Worm (Caenorhabditis elegans): ENCODE results near the gene lec-4.

The lec-4 gene

DNA sequence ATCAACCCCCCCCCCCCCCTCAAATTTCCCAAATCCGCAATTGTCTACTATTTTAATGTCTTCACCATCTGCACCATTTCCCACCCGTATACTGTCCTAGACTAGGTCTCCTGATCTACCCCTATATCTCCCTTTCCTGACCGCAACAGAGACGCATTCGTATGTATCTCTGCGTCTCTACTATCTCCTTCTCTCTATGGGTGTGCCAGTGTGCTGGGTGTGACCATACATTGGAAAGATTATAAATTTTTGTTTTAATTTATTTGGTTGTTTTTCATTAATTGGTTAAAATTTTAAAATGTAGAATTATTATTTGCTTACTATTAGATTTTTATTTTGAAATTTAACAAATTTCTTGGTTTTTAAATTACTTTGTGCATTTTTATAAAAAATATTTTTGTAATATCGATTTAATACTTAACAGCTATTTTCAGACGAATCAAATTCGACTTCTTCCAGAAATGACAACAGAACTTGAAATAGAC is 48.9 kb upstream of the lec-4 start, which contains the start of gene amx-1:
amx-1 (plus strand) TSS at position 435 of the 485 bp plus-strand sequence.
- TF ChIP-seq Y5F2A.4 (GFP tag; optimal IDR thresholded peaks at IDR 0.05): no peak
- no peak for TF ChIP-seq nhr-237 (tag; optimal IDR thresholded peaks at IDR 0.05)
- no peak for TF ChIP-seq aly-2 (tag; optimal IDR thresholded peaks at IDR 0.05)
- no peak for TF ChIP-seq lsy-2 (tag; optimal IDR thresholded peaks at IDR 0.05)
- TF ChIP-seq lin-39 (tag; optimal IDR thresholded peaks at IDR 0.05): no peak
- no peak for TF ChIP-seq ceh-20 (GFP tag; IDR thresholded peaks at IDR 0.05)
- TF ChIP-seq nhr-102 (tag; optimal IDR thresholded peaks at IDR 0.05): no peak
- no peak for TF ChIP-seq egl-43 (GFP tag; IDR thresholded peaks at IDR 0.05)
- peak; percentile 18 for TF ChIP-seq hlh-30 (tag; optimal IDR thresholded peaks at IDR 0.05; ENCODE audit: insufficient read depth)
- TF ChIP-seq nhr-77 (tag; optimal IDR thresholded peaks at IDR 0.05): no peak
- no peak for TF ChIP-seq fos-1 (tag; optimal IDR thresholded peaks at IDR 0.05)
- no peak for TF ChIP-seq dve-1 (tag; optimal IDR thresholded peaks at IDR 0.05; ENCODE audit: insufficient read depth)
- TF ChIP-seq nhr-10 (tag; optimal IDR thresholded peaks at IDR 0.05): no peak
- no peak for TF ChIP-seq nhr-11 (tag; optimal IDR thresholded peaks at IDR 0.05)
- no peak for TF ChIP-seq ceh-32 (tag; optimal IDR thresholded peaks at IDR 0.05; ENCODE audit: poor library complexity)
- no peak for TF ChIP-seq snpc-4 (tag; optimal IDR thresholded peaks at IDR 0.05)
- TF ChIP-seq mes-2 (tag; optimal IDR thresholded peaks at IDR 0.05; ENCODE audit: poor library complexity, severe bottlenecking): peak; percentile 27
- TF ChIP-seq spr-3 (GFP tag; optimal IDR thresholded peaks at IDR 0.05): no peak
- no peak for TF ChIP-seq hif-1 (tag; optimal IDR thresholded peaks at IDR 0.05)
- no peak for TF ChIP-seq Y48G9A.11 (GFP tag; IDR thresholded peaks at IDR 0.05)
- TF ChIP-seq unc-62 (GFP tag; optimal IDR thresholded peaks at IDR 0.05 in 1 of 2): peak in 1 of 2 experiments; percentile 27
- no peak for TF ChIP-seq unc-62 (tag; optimal IDR thresholded peaks at IDR 0.05)
- no peak for TF ChIP-seq F44E2.7 (GFP tag; IDR thresholded peaks at IDR 0.05)
- no peak for TF ChIP-seq egl-27 (tag; optimal IDR thresholded peaks at IDR 0.05)
- TF ChIP-seq Y75B8A.6 (GFP tag; IDR thresholded peaks at IDR 0.05): no peak

DNA sequence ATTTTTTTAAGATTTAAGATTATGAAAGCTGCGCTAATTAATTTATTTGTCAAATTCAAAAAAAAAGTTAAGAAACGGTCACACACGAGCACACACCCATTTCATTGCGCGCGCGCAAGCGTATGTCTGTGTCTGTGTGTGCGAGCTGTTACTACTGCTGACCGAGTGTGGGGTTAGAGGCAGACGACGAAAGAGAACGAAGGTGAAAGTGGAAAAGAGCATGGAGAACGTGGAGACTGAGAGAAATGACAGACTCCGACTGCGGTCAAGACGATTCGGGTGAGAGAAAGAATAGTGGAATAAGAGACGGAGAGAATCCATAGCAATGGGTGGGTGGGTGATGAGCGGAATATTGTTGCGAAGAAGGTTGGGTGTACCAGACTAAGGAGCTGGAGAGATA is 47.0 kb upstream of the lec-4 start:
- TF ChIP-seq D1046.2 (GFP tag; IDR thresholded peaks at IDR 0.05): no peak
- TF ChIP-seq nhr-10 (tag; optimal IDR thresholded peaks at IDR 0.05): no peak
- TF ChIP-seq daf-8 (GFP tag; IDR thresholded peaks at IDR 0.05): no peak
- TF ChIP-seq ceh-20 (GFP tag; IDR thresholded peaks at IDR 0.05): 0 out of 2 replicates have a peak, but pooled peaks have one; percentile 10
- no peak for TF ChIP-seq nhr-76 (tag; optimal IDR thresholded peaks at IDR 0.05)
- no peak for TF ChIP-seq nhr-42 (GFP tag; IDR thresholded peaks at IDR 0.05)
- peak; percentile 9; the same call in 1 of the 2 replicates for TF ChIP-seq ctbp-1 (GFP tag; IDR thresholded peaks at IDR 0.05)
- TF ChIP-seq egl-27 (tag; optimal IDR thresholded peaks at IDR 0.05): no peak
- no peak for TF ChIP-seq tra-1 (GFP tag; IDR thresholded peaks at IDR 0.05)
- TF ChIP-seq mxl-2 (GFP tag; conservative IDR thresholded peaks at IDR 0.05): no peak
- TF ChIP-seq unc-130 (GFP tag; optimal IDR thresholded peaks at IDR 0.05): no peak
- no peak for TF ChIP-seq lin-29 (GFP tag; IDR thresholded peaks at IDR 0.05)
- peak; percentile 50; the same call in 1 of the 2 replicates for TF ChIP-seq nhr-41 (GFP tag; IDR thresholded peaks at IDR 0.05)
- TF ChIP-seq gei-8 (GFP tag; optimal IDR thresholded peaks at IDR 0.05): no peak
- no peak for TF ChIP-seq snpc-1.2 (GFP tag; IDR thresholded peaks at IDR 0.05)
- TF ChIP-seq mes-2 (tag; optimal IDR thresholded peaks at IDR 0.05; ENCODE audit: poor library complexity, severe bottlenecking): peak; percentile 64
- TF ChIP-seq dmd-9 (GFP tag; IDR thresholded peaks at IDR 0.05): no peak
- TF ChIP-seq dpl-1 (GFP tag; optimal IDR thresholded peaks at IDR 0.05): peak; percentile 46
- TF ChIP-seq sdz-12 (GFP tag; optimal IDR thresholded peaks at IDR 0.05): no peak
- TF ChIP-seq lir-3 (tag; optimal IDR thresholded peaks at IDR 0.05): no peak
- no peak for TF ChIP-seq ztf-11 (tag; optimal IDR thresholded peaks at IDR 0.05)
- no peak for TF ChIP-seq pha-4 (GFP tag; IDR thresholded peaks at IDR 0.05)
- TF ChIP-seq pha-4 (tag; optimal IDR thresholded peaks at IDR 0.05): no peak
- 0 out of 2 replicates have a peak, but pooled peaks have one; percentile 32 for TF ChIP-seq arid-1 (GFP tag; conservative IDR thresholded peaks at IDR 0.05)
- no peak for TF ChIP-seq zfp-2 (tag; optimal IDR thresholded peaks at IDR 0.05)
- TF ChIP-seq zip-11 (GFP tag; IDR thresholded peaks at IDR 0.05): no peak
- peak; percentile 61 for TF ChIP-seq aha-1 (tag)
- no peak for TF ChIP-seq spr-1 (tag; optimal IDR thresholded peaks at IDR 0.05)
- peak; percentile 69 for TF ChIP-seq nhr-6 (tag; optimal IDR thresholded peaks at IDR 0.05)
- no peak for TF ChIP-seq ceh-62 (tag; optimal IDR thresholded peaks at IDR 0.05)
- no peak for TF ChIP-seq unc-39 (tag; optimal IDR thresholded peaks at IDR 0.05)

Data from whole organism, L4 larva.